Fruit fly (Drosophila melanogaster) whole organism, prepupa: ENCODE results near the gene CG6873.

Source experiments
- CG10669 ChIP-seq: fragments of 200-800 bp; sonication (Bioruptor generic); optimal IDR thresholded peaks from 3 replicates; lab custom pipeline; 2018; ENCODE audit warnings: missing biosample characterization, mild to moderate bottlenecking, missing genetic modification characterization, moderate library complexity
- CG11902 ChIP-seq: fragments of 200-800 bp; sonication (Bioruptor generic); optimal IDR thresholded peaks from 3 replicates; lab custom pipeline; 2016; ENCODE audit warnings: missing biosample characterization, missing genetic modification characterization
- CG1621 ChIP-seq: fragments of 200-800 bp; sonication (Bioruptor generic); optimal IDR thresholded peaks from 3 replicates; lab custom pipeline; 2018; ENCODE audit warnings: missing biosample characterization, mild to moderate bottlenecking, missing genetic modification characterization
- CG16779 ChIP-seq: fragments of 200-800 bp; sonication (Bioruptor generic); optimal IDR thresholded peaks from 3 replicates; lab custom pipeline; 2017; ENCODE audit warnings: missing biosample characterization, mild to moderate bottlenecking, missing genetic modification characterization
- CG3032 ChIP-seq: fragments of 200-800 bp; optimal IDR thresholded peaks from 2 replicates; lab custom pipeline; 2019; ENCODE audit warnings: missing biosample characterization, mild to moderate bottlenecking, missing genetic modification characterization, moderate library complexity
- CG32006 ChIP-seq: fragments of 200-800 bp; sonication (Bioruptor generic); optimal IDR thresholded peaks from 3 replicates; lab custom pipeline; 2017; ENCODE audit warnings: missing biosample characterization, mild to moderate bottlenecking, missing genetic modification characterization
- CG34406 ChIP-seq: fragments of 200-800 bp; sonication (Bioruptor generic); optimal IDR thresholded peaks from 3 replicates; lab custom pipeline; 2016; ENCODE audit warnings: missing biosample characterization, missing genetic modification characterization
- CG3919 ChIP-seq: fragments of 200-800 bp; sonication (Bioruptor generic); optimal IDR thresholded peaks from 3 replicates; lab custom pipeline; 2016; ENCODE audit warnings: missing biosample characterization, missing genetic modification characterization
- CG4318 ChIP-seq: fragments of 200-800 bp; sonication (Bioruptor generic); optimal IDR thresholded peaks from 3 replicates; lab custom pipeline; 2017; ENCODE audit warnings: missing biosample characterization, mild to moderate bottlenecking, missing genetic modification characterization
- CG6163 ChIP-seq: fragments of 200-800 bp; sonication (Bioruptor generic); IDR thresholded peaks from 3 replicates; pipeline ENCODE4 v1.3.6; 2022; ENCODE audit warnings: missing biosample characterization, missing genetic modification characterization
- CG6276 ChIP-seq: fragments of 200-800 bp; sonication (Bioruptor generic); optimal IDR thresholded peaks from 2 replicates; lab custom pipeline; 2017; ENCODE audit warnings: missing biosample characterization, mild to moderate bottlenecking, missing genetic modification characterization
- CG6792 ChIP-seq: fragments of 200-800 bp; sonication (Bioruptor generic); optimal IDR thresholded peaks from 3 replicates; lab custom pipeline; 2016; ENCODE audit warnings: missing biosample characterization, missing genetic modification characterization
- CG6808 ChIP-seq: fragments of 200-800 bp; sonication (Bioruptor generic); optimal IDR thresholded peaks from 3 replicates; lab custom pipeline; 2017; ENCODE audit warnings: missing biosample characterization, missing genetic modification characterization, mild to moderate bottlenecking, moderate library complexity, missing genetic modification reagents
- CG7368 ChIP-seq: fragments of 200-800 bp; sonication (Bioruptor generic); optimal IDR thresholded peaks from 3 replicates; lab custom pipeline; 2016; ENCODE audit warnings: missing biosample characterization, missing genetic modification characterization
- CG8119 ChIP-seq: fragments of 200-800 bp; sonication (Bioruptor generic); IDR thresholded peaks from 3 replicates; pipeline ENCODE4 v1.3.6; 2022; ENCODE audit warnings: missing biosample characterization, missing genetic modification characterization
- CG8319 ChIP-seq: fragments of 200-800 bp; sonication (Bioruptor generic); optimal IDR thresholded peaks from 3 replicates; lab custom pipeline; 2016; ENCODE audit warnings: missing biosample characterization, missing genetic modification characterization
- CG8632 ChIP-seq: fragments of 200-800 bp; sonication (Bioruptor generic); optimal IDR thresholded peaks from 3 replicates; lab custom pipeline; 2016; ENCODE audit warnings: missing biosample characterization, missing genetic modification characterization
- CG9139 ChIP-seq: fragments of 200-800 bp; sonication (Bioruptor generic); optimal IDR thresholded peaks from 3 replicates; lab custom pipeline; 2017; ENCODE audit warnings: missing biosample characterization, mild to moderate bottlenecking, missing genetic modification characterization
- Eip75B ChIP-seq: fragments of 200-800 bp; sonication (Bioruptor generic); optimal IDR thresholded peaks from 3 replicates; lab custom pipeline; 2016; ENCODE audit warnings: missing biosample characterization, missing genetic modification characterization
- Eip78C ChIP-seq: fragments of 200-800 bp; sonication (Bioruptor generic); peaks from one replicate; lab custom pipeline; 2016; ENCODE audit warnings: missing biosample characterization, missing genetic modification characterization
- Eip93F ChIP-seq: fragments of 200-800 bp; sonication (Bioruptor generic); optimal IDR thresholded peaks from 2 replicates; lab custom pipeline; 2016; ENCODE audit warnings: missing biosample characterization, mild to moderate bottlenecking, missing genetic modification characterization
- Ets21C ChIP-seq: fragments of 200-800 bp; sonication (Bioruptor generic); optimal IDR thresholded peaks from 3 replicates; lab custom pipeline; 2016; ENCODE audit warnings: missing biosample characterization, missing genetic modification characterization
- Ets96B ChIP-seq: fragments of 200-800 bp; optimal IDR thresholded peaks from 2 replicates; lab custom pipeline; 2019; ENCODE audit warnings: missing biosample characterization, mild to moderate bottlenecking, missing genetic modification characterization, moderate library complexity
- Gug ChIP-seq: fragments of 200-800 bp; sonication (Bioruptor generic); IDR thresholded peaks from 2 replicates; pipeline ENCODE4 v1.3.6; 2022; ENCODE audit warnings: missing biosample characterization, missing genetic modification characterization
- Hr38 ChIP-seq: sonication (Bioruptor generic); optimal IDR thresholded peaks from 2 replicates; lab custom pipeline; 2016; ENCODE audit warnings: missing biosample characterization, missing genetic modification characterization
- Hr39 ChIP-seq: fragments of 200-800 bp; sonication (Bioruptor generic); optimal IDR thresholded peaks from 2 replicates; lab custom pipeline; 2016; ENCODE audit warnings: missing biosample characterization, missing genetic modification characterization
- Hr4 ChIP-seq: fragments of 200-800 bp; sonication (Bioruptor generic); optimal IDR thresholded peaks from 3 replicates; lab custom pipeline; 2016; ENCODE audit warnings: missing biosample characterization, missing genetic modification characterization
- Lpt ChIP-seq: fragments of 200-800 bp; sonication (Bioruptor generic); optimal IDR thresholded peaks from 3 replicates; lab custom pipeline; 2016; ENCODE audit warnings: missing biosample characterization, missing genetic modification characterization
- OdsH ChIP-seq: fragments of 200-800 bp; sonication (Bioruptor generic); optimal IDR thresholded peaks from 3 replicates; lab custom pipeline; 2016; ENCODE audit warnings: missing biosample characterization, missing genetic modification characterization
- Sox102F ChIP-seq: fragments of 200-800 bp; sonication (Bioruptor generic); optimal IDR thresholded peaks from 2 replicates; lab custom pipeline; 2016; ENCODE audit warnings: missing biosample characterization, mild to moderate bottlenecking, missing genetic modification characterization
- Sox14 ChIP-seq: fragments of 200-800 bp; sonication (Bioruptor generic); optimal IDR thresholded peaks from 3 replicates; lab custom pipeline; 2016; ENCODE audit warnings: missing biosample characterization, missing genetic modification characterization
- Sox15 ChIP-seq: fragments of 200-800 bp; sonication (Bioruptor generic); optimal IDR thresholded peaks from 3 replicates; lab custom pipeline; 2016; ENCODE audit warnings: missing biosample characterization, missing genetic modification characterization
- achi ChIP-seq: fragments of 200-800 bp; sonication (Bioruptor generic); optimal IDR thresholded peaks from 3 replicates; lab custom pipeline; 2016; ENCODE audit warnings: missing biosample characterization, missing genetic modification characterization
- acj6 ChIP-seq: fragments of 200-800 bp; sonication (Bioruptor generic); optimal IDR thresholded peaks from 3 replicates; lab custom pipeline; 2016; ENCODE audit warnings: missing biosample characterization, missing genetic modification characterization
- cyc ChIP-seq: fragments of 200-800 bp; sonication (Bioruptor generic); optimal IDR thresholded peaks from 3 replicates; lab custom pipeline; 2016; ENCODE audit warnings: missing biosample characterization, missing genetic modification characterization
- dac ChIP-seq: fragments of 200-800 bp; sonication (Bioruptor generic); optimal IDR thresholded peaks from 2 replicates; lab custom pipeline; 2017; ENCODE audit warnings: missing biosample characterization, mild to moderate bottlenecking, missing genetic modification characterization
- dsx ChIP-seq: fragments of 200-800 bp; optimal IDR thresholded peaks from 3 replicates; lab custom pipeline; 2019; ENCODE audit warnings: missing biosample characterization, mild to moderate bottlenecking, missing genetic modification characterization, moderate library complexity; ENCODE audit not compliant: poor library complexity, severe bottlenecking
- fd59A ChIP-seq: fragments of 200-800 bp; sonication (Bioruptor generic); optimal IDR thresholded peaks from 2 replicates; lab custom pipeline; 2017; ENCODE audit warnings: missing biosample characterization, mild to moderate bottlenecking, missing genetic modification characterization, missing genetic modification reagents
- fd85E ChIP-seq: fragments of 200-800 bp; sonication (Bioruptor generic); optimal IDR thresholded peaks from 3 replicates; lab custom pipeline; 2016; ENCODE audit warnings: missing biosample characterization, missing genetic modification characterization
- fkh ChIP-seq: fragments of 200-800 bp; sonication (Bioruptor generic); optimal IDR thresholded peaks from 3 replicates; lab custom pipeline; 2017; ENCODE audit warnings: missing biosample characterization, mild to moderate bottlenecking, missing genetic modification characterization, moderate library complexity
- lz ChIP-seq: fragments of 200-800 bp; sonication (Bioruptor generic); optimal IDR thresholded peaks from 3 replicates; lab custom pipeline; 2016; ENCODE audit warnings: missing biosample characterization, missing genetic modification characterization
- net ChIP-seq: fragments of 200-800 bp; sonication (Bioruptor generic); optimal IDR thresholded peaks from 3 replicates; lab custom pipeline; 2016; ENCODE audit warnings: missing biosample characterization, missing genetic modification characterization
- pdm3 ChIP-seq: fragments of 200-800 bp; sonication (Bioruptor generic); optimal IDR thresholded peaks from 3 replicates; lab custom pipeline; 2016; ENCODE audit warnings: missing biosample characterization, missing genetic modification characterization
- spab ChIP-seq: fragments of 200-800 bp; sonication (Bioruptor generic); optimal IDR thresholded peaks from 2 replicates; lab custom pipeline; 2017; ENCODE audit warnings: missing biosample characterization, mild to moderate bottlenecking, missing genetic modification characterization, missing genetic modification reagents
- topi ChIP-seq: fragments of 200-800 bp; sonication (Bioruptor generic); optimal IDR thresholded peaks from 3 replicates; lab custom pipeline; 2016; ENCODE audit warnings: missing biosample characterization, missing genetic modification characterization
- vri ChIP-seq: fragments of 200-800 bp; sonication (Bioruptor generic); optimal IDR thresholded peaks from 3 replicates; lab custom pipeline; 2016; ENCODE audit warnings: missing biosample characterization, mild to moderate bottlenecking, missing genetic modification characterization

Gene CG6873

DNA sequence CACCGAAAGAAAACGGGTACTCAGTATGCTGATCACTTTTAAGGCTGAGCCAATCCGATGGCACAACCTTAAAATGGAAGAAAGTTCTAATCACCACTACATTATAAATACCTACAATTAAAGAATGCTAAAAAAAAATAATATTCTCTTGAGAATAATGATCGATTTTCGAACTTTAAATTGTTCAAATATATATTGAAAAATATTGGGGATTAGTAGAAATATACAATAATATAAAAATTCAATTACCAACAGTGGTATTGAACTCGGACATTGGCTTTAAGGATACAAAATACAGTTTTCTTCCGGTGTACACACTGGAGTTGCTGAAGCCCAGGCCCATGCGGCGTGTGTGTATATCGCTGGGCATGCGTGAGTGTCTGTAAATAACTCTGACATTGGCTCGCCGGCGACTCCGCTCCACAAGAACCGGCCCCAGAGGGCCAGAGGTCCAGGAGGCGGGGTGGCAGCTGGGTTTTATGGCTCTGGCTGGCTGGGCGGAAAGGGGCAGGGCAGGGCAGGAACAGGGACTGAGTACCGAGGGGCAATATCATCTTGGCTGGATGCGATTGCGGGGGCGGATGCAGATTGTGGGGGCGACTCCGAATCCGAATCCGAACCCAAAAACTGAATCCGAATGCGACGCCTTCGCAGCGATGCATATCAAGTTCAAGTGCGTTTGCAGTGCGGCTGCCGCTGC lies 36.3 kb upstream of the CG6873 start (continued):
- TF ChIP-seq CG8319 (peak; percentile 70), Eip93F (GFP tag; lab: Kevin White, UChicago) (peak; percentile 87), fd85E (GFP tag; lab: Kevin White, UChicago) (peak; percentile 29), topi (GFP tag; lab: Kevin White, UChicago) (peak; percentile 87), cyc (peak; percentile 74), lz (GFP tag; lab: Kevin White, UChicago) (peak; percentile 86), dac (GFP tag; lab: Kevin White, UChicago) (peak; percentile 42), Hr4 (GFP tag; lab: Kevin White, UChicago) (peak; percentile 73), acj6 (GFP tag; lab: Kevin White, UChicago) (peak; percentile 90), OdsH (GFP tag; lab: Kevin White, UChicago) (peak; percentile 89), Ets96B (tag; lab: Kevin White, UChicago) (peak; percentile 90), CG11902 (peak; percentile 67), vri (GFP tag; lab: Kevin White, UChicago) (peak; percentile 54), Eip75B (GFP tag; lab: Kevin White, UChicago) (peak; percentile 82), net (peak; percentile 84), Sox102F (peak; percentile 82), Lpt (GFP tag; lab: Kevin White, UChicago) (peak; percentile 71), CG7368 (GFP tag; lab: Kevin White, UChicago) (peak; percentile 78), fkh (no peak)

- TF ChIP-seq Sox102F (peak; percentile 55), Sox14 (GFP tag; lab: Kevin White, UChicago) (peak; percentile 50), Ets96B (tag; lab: Kevin White, UChicago) (peak; percentile 19), CG10669 (GFP tag; lab: Kevin White, UChicago) (peak; percentile 22), spab (peak; percentile 6), Hr39 (peak; percentile 68), CG16779 (tag; lab: Kevin White, UChicago) (peak; percentile 36), Sox15 (GFP tag; lab: Kevin White, UChicago) (peak; percentile 18), CG1621 (peak; percentile 46), CG8319 (no peak), dac (GFP tag; lab: Kevin White, UChicago) (no peak), CG9139 (peak; percentile 3), Hr38 (GFP tag; lab: Kevin White, UChicago) (no peak), achi (GFP tag; lab: Kevin White, UChicago) (peak; percentile 28), Hr4 (GFP tag; lab: Kevin White, UChicago) (peak; percentile 47), CG3032 (tag; lab: Kevin White, UChicago) (peak; percentile 19), Ets21C (GFP tag; lab: Kevin White, UChicago) (peak; percentile 17), fd85E (GFP tag; lab: Kevin White, UChicago) (no peak), net (peak; percentile 26), Eip75B (GFP tag; lab: Kevin White, UChicago) (peak; percentile 42), CG34406 (GFP tag; lab: Kevin White, UChicago) (peak; percentile 20), CG11902 (no peak), CG6792 (peak; percentile 24), vri (GFP tag; lab: Kevin White, UChicago) (peak; percentile 27), Gug (no peak), lz (GFP tag; lab: Kevin White, UChicago) (peak; percentile 64), CG7368 (GFP tag; lab: Kevin White, UChicago) (no peak), CG8632 (GFP tag; lab: Kevin White, UChicago) (peak; percentile 13), CG4318 (peak; percentile 24), CG32006 (GFP tag; lab: Kevin White, UChicago) (peak; percentile 63), CG3919 (peak; percentile 38), CG6808 (peak; percentile 46), topi (GFP tag; lab: Kevin White, UChicago) (peak; percentile 62), CG8119 (peak; percentile 51; the same call in 1 of the 3 replicates), Eip78C (GFP tag; lab: Kevin White, UChicago) (peak; percentile 46), fd59A (peak; percentile 43), Eip93F (GFP tag; lab: Kevin White, UChicago) (no peak), CG6276 (GFP tag; lab: Kevin White, UChicago) (peak; percentile 32), cyc (peak; percentile 37), dsx (GFP tag; lab: Kevin White, UChicago) (peak; percentile 43), pdm3 (GFP tag; lab: Kevin White, UChicago) (peak; percentile 58), CG6163 (GFP tag; lab: Robert Waterston, UW) (peak; percentile 71)
These were observed 35.2 kb upstream of the CG6873 start, which contains the start of gene CG6891 for dm6 chrX:18774818-18775343. Gene CG6891, plus strand, starts transcription at chrX:18775228.
